Fruit fly (Drosophila melanogaster) whole organism, wandering third instar larva: ENCODE results near the gene CG10035.

Experiments
- Abd-B ChIP-seq: fragments of >200 bp; optimal IDR thresholded peaks from 2 replicates; lab custom pipeline; 2017; ENCODE audit warnings: missing biosample characterization, missing genetic modification characterization
- CG32264 ChIP-seq: fragments of 200-800 bp; sonication (Bioruptor generic); optimal IDR thresholded peaks from 2 replicates; lab custom pipeline; 2016; ENCODE audit warnings: missing biosample characterization, missing genetic modification characterization
- CG9705 ChIP-seq: fragments of 200-800 bp; sonication (Bioruptor generic); optimal IDR thresholded peaks from 2 replicates; lab custom pipeline; 2018; ENCODE audit warnings: missing biosample characterization, mild to moderate bottlenecking, missing genetic modification characterization
- CrebA ChIP-seq: fragments of 200-800 bp; sonication (Bioruptor generic); optimal IDR thresholded peaks from 2 replicates; lab custom pipeline; 2016; ENCODE audit warnings: missing biosample characterization, mild to moderate bottlenecking, missing genetic modification characterization, borderline replicate concordance
- Dfd ChIP-seq: fragments of >200 bp; optimal IDR thresholded peaks from 2 replicates; lab custom pipeline; 2017; ENCODE audit warnings: missing biosample characterization, missing genetic modification characterization
- Dif ChIP-seq: fragments of 200-275, 200-300 bp; sonication (Bioruptor generic); optimal IDR thresholded peaks from 2 replicates; lab custom pipeline; 2018; ENCODE audit warnings: missing biosample characterization, missing genetic modification characterization; ENCODE audit not compliant: partially characterized antibody
- GATAd ChIP-seq: sonication (Bioruptor generic); optimal IDR thresholded peaks from 2 replicates; lab custom pipeline; 2016; ENCODE audit warnings: missing biosample characterization, missing genetic modification characterization
- Hnf4 ChIP-seq: fragments of 200-800 bp; sonication (Bioruptor generic); optimal IDR thresholded peaks from 2 replicates; lab custom pipeline; 2016; ENCODE audit warnings: missing biosample characterization, mild to moderate bottlenecking, missing genetic modification characterization
- Hr83 ChIP-seq: fragments of 200-300 bp; sonication (Bioruptor generic); optimal IDR thresholded peaks from 2 replicates; lab custom pipeline; 2016; ENCODE audit warnings: missing biosample characterization, mild to moderate bottlenecking, missing genetic modification characterization, moderate library complexity; ENCODE audit not compliant: poor library complexity, severe bottlenecking
- Mio ChIP-seq: sonication (Bioruptor generic); optimal IDR thresholded peaks from 2 replicates; lab custom pipeline; 2016; ENCODE audit warnings: missing biosample characterization, missing genetic modification characterization
- Myc ChIP-seq: fragments of >200 bp; optimal IDR thresholded peaks from 2 replicates; lab custom pipeline; 2017
- N ChIP-seq: fragments of >200 bp; optimal IDR thresholded peaks from 2 replicates; lab custom pipeline; 2018; ENCODE audit warnings: missing biosample characterization, missing external identifiers, missing genetic modification characterization
- Rel ChIP-seq, 2 experiments: fragments of 200-800 bp; sonication (Bioruptor generic) in 1 of 2; optimal IDR thresholded peaks; 2 replicates in 1 of 2; 3 replicates in 1 of 2; lab custom pipeline; 2016 to 2019; ENCODE audit warnings: mild to moderate bottlenecking in 2 of 2, missing biosample characterization in 2 of 2, missing genetic modification characterization in 2 of 2, moderate library complexity in 1 of 2
- Vsx2 ChIP-seq: fragments of 200-300, 225-300 bp; sonication (Bioruptor generic); optimal IDR thresholded peaks from 2 replicates; lab custom pipeline; 2018; ENCODE audit warnings: missing biosample characterization, missing genetic modification characterization; ENCODE audit not compliant: partially characterized antibody
- br ChIP-seq: fragments of 200-800 bp; sonication (Bioruptor generic); optimal IDR thresholded peaks from 2 replicates; lab custom pipeline; 2016; ENCODE audit warnings: missing biosample characterization, missing genetic modification characterization
- brk ChIP-seq: fragments of 200-800 bp; sonication (Bioruptor generic); optimal IDR thresholded peaks from 2 replicates; lab custom pipeline; 2016; ENCODE audit warnings: missing biosample characterization, mild to moderate bottlenecking, missing genetic modification characterization
- dl ChIP-seq, 2 experiments: fragments of 175-275, 200-275 bp in 1 of 2; fragments of 200-275 bp in 1 of 2; sonication (Bioruptor generic); optimal IDR thresholded peaks; lab custom pipeline; 2018; ENCODE audit warnings: mild to moderate bottlenecking in 2 of 2, missing biosample characterization in 2 of 2, missing genetic modification characterization in 2 of 2, moderate library complexity in 2 of 2; ENCODE audit not compliant: partially characterized antibody in 2 of 2, insufficient read depth in 1 of 2
- dsf ChIP-seq: sonication (Bioruptor generic); optimal IDR thresholded peaks from 2 replicates; lab custom pipeline; 2016; ENCODE audit warnings: missing biosample characterization, missing genetic modification characterization, borderline replicate concordance
- ey ChIP-seq: fragments of 200-800 bp; sonication (Bioruptor generic); optimal IDR thresholded peaks from 2 replicates; lab custom pipeline; 2016; ENCODE audit warnings: missing biosample characterization, missing genetic modification characterization
- foxo ChIP-seq, 2 experiments: fragments of 200-800 bp; sonication (Bioruptor generic); optimal IDR thresholded peaks; 2 replicates in 1 of 2; 3 replicates in 1 of 2; lab custom pipeline; 2016 to 2017; ENCODE audit warnings: missing biosample characterization in 2 of 2, missing genetic modification characterization in 2 of 2
- fru ChIP-seq: fragments of 200-800 bp; sonication (Bioruptor generic); optimal IDR thresholded peaks from 3 replicates; lab custom pipeline; 2016; ENCODE audit warnings: missing biosample characterization, mild to moderate bottlenecking, missing genetic modification characterization
- h ChIP-seq: fragments of 200-800 bp; sonication (Bioruptor generic); optimal IDR thresholded peaks from 3 replicates; lab custom pipeline; 2016; ENCODE audit warnings: missing biosample characterization, mild to moderate bottlenecking, missing genetic modification characterization
- jim ChIP-seq: fragments of 175-275, 200-325 bp; sonication (Bioruptor generic); optimal IDR thresholded peaks from 2 replicates; lab custom pipeline; 2016; ENCODE audit warnings: missing biosample characterization, mild to moderate bottlenecking, missing genetic modification characterization
- lola ChIP-seq: fragments of >200 bp; optimal IDR thresholded peaks from 2 replicates; lab custom pipeline; 2017; ENCODE audit warnings: missing biosample characterization, missing genetic modification characterization
- pan ChIP-seq: fragments of >200 bp; optimal IDR thresholded peaks from 2 replicates; lab custom pipeline; 2017
- psq ChIP-seq: fragments of 200-800 bp; sonication (Bioruptor generic); optimal IDR thresholded peaks from 3 replicates; lab custom pipeline; 2017; ENCODE audit warnings: missing biosample characterization, mild to moderate bottlenecking, missing genetic modification characterization, moderate library complexity
- sage ChIP-seq: fragments of 200-800 bp; sonication (Bioruptor generic); optimal IDR thresholded peaks from 2 replicates; lab custom pipeline; 2016; ENCODE audit warnings: missing biosample characterization, mild to moderate bottlenecking, missing genetic modification characterization
- sv ChIP-seq: fragments of 200-800 bp; sonication (Bioruptor generic); optimal IDR thresholded peaks from 3 replicates; lab custom pipeline; 2016; ENCODE audit warnings: missing biosample characterization, missing genetic modification characterization
- tai ChIP-seq: sonication (Bioruptor generic); optimal IDR thresholded peaks from 2 replicates; lab custom pipeline; 2016; ENCODE audit warnings: missing biosample characterization, missing genetic modification characterization
- usp ChIP-seq: fragments of >200 bp; optimal IDR thresholded peaks from 2 replicates; lab custom pipeline; 2017; ENCODE audit warnings: missing biosample characterization, missing genetic modification characterization
- woc ChIP-seq: sonication (Bioruptor generic); optimal IDR thresholded peaks from 2 replicates; lab custom pipeline; 2016; ENCODE audit warnings: missing biosample characterization, mild to moderate bottlenecking, missing genetic modification characterization

CG10035 gene

DNA sequence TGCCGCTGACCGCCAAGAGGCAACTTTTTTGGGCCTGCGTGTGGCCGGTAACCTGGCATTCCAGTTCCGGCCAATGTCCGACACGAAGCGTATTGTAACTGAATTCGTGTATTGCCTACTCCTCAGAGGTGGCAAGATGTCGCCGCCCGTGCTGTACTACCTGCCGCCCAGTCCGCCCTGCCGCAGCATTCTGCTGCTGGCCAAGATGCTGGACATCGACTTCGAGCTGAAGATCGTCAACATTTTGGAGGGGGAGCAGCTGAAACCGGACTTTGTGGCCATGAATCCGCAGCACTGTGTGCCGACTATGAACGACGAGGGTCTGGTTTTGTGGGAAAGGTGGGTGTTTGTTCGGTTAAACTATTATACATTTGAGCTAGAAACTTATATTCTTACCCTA, 1.8 kb upstream of the CG10035 start:
- no peak for TF ChIP-seq Mio (GFP tag; lab: Kevin White, UChicago)
- TF ChIP-seq br = no peak
- no peak for TF ChIP-seq Vsx2 (GFP tag; lab: Kevin White, UChicago)
- TF ChIP-seq psq (GFP tag; lab: Kevin White, UChicago) = no peak
- TF ChIP-seq Dif (GFP tag; lab: Kevin White, UChicago) = no peak
- TF ChIP-seq jim (GFP tag; lab: Kevin White, UChicago) = no peak
- TF ChIP-seq ey (GFP tag; lab: Kevin White, UChicago) = no peak
- no peak for TF ChIP-seq brk (GFP tag; lab: Kevin White, UChicago)
- no peak for TF ChIP-seq CG9705 (GFP tag; lab: Kevin White, UChicago)
- TF ChIP-seq CG32264 (GFP tag; lab: Kevin White, UChicago) = no peak
- TF ChIP-seq Rel (GFP tag; optimal IDR thresholded peaks at IDR 0.05; lab: Kevin White, UChicago) = no peak
- TF ChIP-seq Rel (tag; optimal IDR thresholded peaks at IDR 0.05; lab: Kevin White, UChicago) = no peak
- no peak for TF ChIP-seq dl (GFP tag; optimal IDR thresholded peaks at IDR 0.05; lab: Kevin White, UChicago; ENCODE audit: insufficient read depth in 1 of 2, partially characterized antibody in 2 of 2)
- TF ChIP-seq foxo (GFP tag; optimal IDR thresholded peaks at IDR 0.05; lab: Kevin White, UChicago) = no peak
- TF ChIP-seq sage (GFP tag; lab: Kevin White, UChicago) = no peak
- TF ChIP-seq usp (GFP tag; lab: Kevin White, UChicago) = no peak
- TF ChIP-seq CrebA = no peak
- TF ChIP-seq, all 38 proteins: peak for 0

DNA sequence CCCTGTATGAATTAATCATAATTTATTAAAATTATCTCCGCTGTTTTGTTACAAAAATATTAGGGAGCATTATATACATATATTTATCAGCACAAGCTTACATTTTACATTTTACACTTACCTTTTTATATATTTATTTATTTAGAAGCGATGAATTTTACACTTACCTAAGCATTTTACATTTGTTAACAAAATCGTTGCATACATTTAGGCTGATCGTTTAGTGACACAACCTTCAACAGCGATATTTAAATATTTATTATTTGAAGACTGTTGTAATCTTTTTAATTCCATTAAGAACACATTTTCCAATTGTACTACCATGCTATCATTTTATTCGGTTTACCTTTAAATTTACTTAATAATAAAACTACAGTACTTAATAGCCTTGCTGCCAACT, 1.3 kb upstream of the CG10035 start:
- TF ChIP-seq Rel (GFP tag; optimal IDR thresholded peaks at IDR 0.05; lab: Kevin White, UChicago) (no peak), Rel (tag; optimal IDR thresholded peaks at IDR 0.05; lab: Kevin White, UChicago) (peak; percentile 87), ey (GFP tag; lab: Kevin White, UChicago) (no peak), sage (GFP tag; lab: Kevin White, UChicago) (no peak), CrebA (peak; percentile 14), brk (GFP tag; lab: Kevin White, UChicago) (no peak), foxo (GFP tag; optimal IDR thresholded peaks at IDR 0.05; lab: Kevin White, UChicago) (no peak), Mio (GFP tag; lab: Kevin White, UChicago) (no peak), dsf (GFP tag; lab: Kevin White, UChicago) (no peak), tai (GFP tag; lab: Kevin White, UChicago) (no peak), CG32264 (GFP tag; lab: Kevin White, UChicago) (no peak), Hr83 (GFP tag; lab: Kevin White, UChicago) (no peak), h (GFP tag; lab: Kevin White, UChicago) (no peak), lola (GFP tag; lab: Kevin White, UChicago) (no peak), psq (GFP tag; lab: Kevin White, UChicago) (no peak)

DNA sequence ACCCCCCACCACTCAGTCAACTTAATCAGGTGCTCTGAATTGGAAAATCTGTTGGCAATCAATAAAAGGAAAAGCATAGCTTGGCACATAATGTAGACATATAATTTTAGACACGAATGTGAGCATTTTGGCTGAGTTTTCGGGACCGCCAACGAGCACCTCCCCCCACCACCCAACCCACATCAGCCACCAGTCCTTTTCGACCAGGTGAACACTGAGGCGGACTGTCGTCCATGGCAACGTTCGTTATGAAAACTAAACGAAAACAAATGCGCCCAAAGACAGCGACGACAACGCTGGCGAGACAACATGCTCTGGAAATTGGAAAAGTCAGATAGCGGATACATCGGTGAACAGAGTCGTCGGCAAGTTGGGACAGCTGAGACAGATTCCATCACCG, 545 bp upstream of the CG10035 start, which contains the start of gene GstD11:
GstD11 (plus strand) TSS at position 301 of the 400 bp plus-strand sequence.
- no peak for TF ChIP-seq Hr83 (GFP tag; lab: Kevin White, UChicago)
- TF ChIP-seq fru = no peak
- no peak for TF ChIP-seq tai (GFP tag; lab: Kevin White, UChicago)
- TF ChIP-seq Dfd = no peak
- no peak for TF ChIP-seq GATAd
- no peak for TF ChIP-seq Abd-B
- no peak for TF ChIP-seq dsf (GFP tag; lab: Kevin White, UChicago)
- TF ChIP-seq, all 38 proteins: peak for 0

DNA sequence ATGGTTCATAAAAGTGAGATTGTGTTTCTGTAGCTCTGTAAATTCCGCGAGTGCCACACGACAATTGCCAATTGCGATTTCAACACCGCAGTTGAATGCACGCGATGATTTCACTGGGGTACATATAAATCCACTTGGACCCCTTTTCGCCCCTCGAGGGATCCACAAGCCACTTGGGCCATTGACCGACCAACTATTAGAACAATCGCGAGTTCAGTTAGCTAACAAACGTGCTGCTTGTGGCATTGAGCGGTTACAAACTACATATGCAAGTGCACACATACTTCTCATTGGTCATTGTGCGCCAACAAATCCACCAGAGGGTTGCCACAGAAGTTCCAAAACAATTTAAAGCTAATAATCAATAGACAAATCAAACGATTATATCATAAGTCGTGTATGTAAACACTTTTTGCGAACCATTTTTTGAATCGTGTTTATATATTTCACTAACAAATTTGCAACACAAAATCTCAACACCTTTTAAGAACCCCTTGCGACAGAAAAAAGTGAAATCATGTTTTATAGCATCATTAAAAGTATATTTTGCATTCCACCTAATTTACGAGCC, 1.3 kb downstream of the CG10035 start:
- TF ChIP-seq N (no peak), Hnf4 (no peak), woc (GFP tag; lab: Kevin White, UChicago) (no peak), tai (GFP tag; lab: Kevin White, UChicago) (no peak), dsf (GFP tag; lab: Kevin White, UChicago) (no peak), pan (no peak), sage (GFP tag; lab: Kevin White, UChicago) (no peak), Myc (lab: Kevin White, UChicago) (no peak), brk (GFP tag; lab: Kevin White, UChicago) (no peak), sv (GFP tag; lab: Kevin White, UChicago) (no peak), fru (no peak), usp (GFP tag; lab: Kevin White, UChicago) (no peak)
